Worm (Caenorhabditis elegans) whole organism, L4 larva: ENCODE results near the gene samt-1.
A peak's percentile ranks its signal among the peaks of the same experiment; 100 is the strongest.

Experiments
- D1046.2 ChIP-seq: fragments of 200-800 bp; sonication (Bioruptor generic); IDR thresholded peaks from 2 replicates; pipeline ENCODE4 v1.3.6; 2022; ENCODE audit warnings: missing genetic modification characterization, missing compliant biosample characterization
- R02D3.7 ChIP-seq: fragments of 150-350 bp; sonication (generic microtip); optimal IDR thresholded peaks from 3 replicates; lab custom pipeline; 2014; ENCODE audit warnings: missing biosample characterization, missing genetic modification characterization
- T20F7.1 ChIP-seq: fragments of 200-800 bp; sonication (Bioruptor generic); optimal IDR thresholded peaks from 2 replicates; lab custom pipeline; 2018; ENCODE audit warnings: mild to moderate bottlenecking, missing genetic modification characterization, missing compliant biosample characterization
- Y105C5A.15 ChIP-seq: fragments of 200-800 bp; sonication (Bioruptor generic); IDR thresholded peaks from 2 replicates; pipeline ENCODE4 v1.3.6; 2022; ENCODE audit warnings: missing genetic modification characterization, missing compliant biosample characterization
- Y48G9A.11 ChIP-seq: fragments of 200-800 bp; sonication (Bioruptor generic); IDR thresholded peaks from 2 replicates; pipeline ENCODE4 v1.3.6; 2022; ENCODE audit warnings: missing genetic modification reagents, missing genetic modification characterization, missing compliant biosample characterization
- Y5F2A.4 ChIP-seq: fragments of 200-800 bp; sonication (Bioruptor generic); optimal IDR thresholded peaks from 2 replicates; lab custom pipeline; 2018; ENCODE audit warnings: mild to moderate bottlenecking, missing genetic modification characterization, missing compliant biosample characterization
- aly-2 ChIP-seq: sonication (generic microtip); optimal IDR thresholded peaks from 2 replicates; lab custom pipeline; 2018; ENCODE audit warnings: missing biosample characterization, missing genetic modification characterization
- attf-4 ChIP-seq: sonication (generic microtip); optimal IDR thresholded peaks from 3 replicates; lab custom pipeline; 2017; ENCODE audit warnings: missing biosample characterization, missing genetic modification characterization
- ceh-20 ChIP-seq: fragments of 200-800 bp; sonication (Bioruptor generic); IDR thresholded peaks from 2 replicates; pipeline ENCODE4 v1.3.6; 2022; ENCODE audit warnings: missing genetic modification reagents, missing genetic modification characterization, missing compliant biosample characterization
- ceh-32 ChIP-seq: sonication (generic microtip); optimal IDR thresholded peaks from 2 replicates; lab custom pipeline; 2016; ENCODE audit warnings: mild to moderate bottlenecking, missing genetic modification characterization, missing compliant biosample characterization; ENCODE audit not compliant: poor library complexity
- cey-2 ChIP-seq: sonication (generic microtip); optimal IDR thresholded peaks from 3 replicates; lab custom pipeline; 2017; ENCODE audit warnings: missing genetic modification characterization, mild to moderate bottlenecking, missing compliant biosample characterization, antibody characterized with exemption, borderline replicate concordance; ENCODE audit not compliant: insufficient read depth
- daf-16 ChIP-seq, 3 experiments: sonication (generic microtip); optimal IDR thresholded peaks; 2 replicates each; lab custom pipeline; 2016 to 2017; ENCODE audit warnings: missing genetic modification characterization in 3 of 3, missing genetic modification reagents in 3 of 3, mild to moderate bottlenecking in 2 of 3, missing compliant biosample characterization in 2 of 3, missing biosample characterization in 1 of 3, moderate library complexity in 1 of 3
- daf-19 ChIP-seq: fragments of 200-800 bp; sonication (Bioruptor generic); conservative IDR thresholded peaks from 2 replicates; pipeline ENCODE4 v1.3.6; 2022; ENCODE audit warnings: missing genetic modification characterization, missing compliant biosample characterization
- dmd-8 ChIP-seq: fragments of 200-800 bp; sonication (Bioruptor generic); IDR thresholded peaks from 2 replicates; pipeline ENCODE4 v1.3.6; 2022; ENCODE audit warnings: missing genetic modification characterization, missing compliant biosample characterization
- dmd-9 ChIP-seq: fragments of 200-800 bp; sonication (Bioruptor generic); IDR thresholded peaks from 2 replicates; pipeline ENCODE4 v1.3.6; 2022; ENCODE audit warnings: missing genetic modification reagents, missing genetic modification characterization, missing compliant biosample characterization
- dpl-1 ChIP-seq: fragments of 150-350 bp; optimal IDR thresholded peaks from 2 replicates; lab custom pipeline; 2014; ENCODE audit warnings: missing biosample characterization, missing genetic modification reagents, missing genetic modification characterization
- dve-1 ChIP-seq: sonication (generic microtip); optimal IDR thresholded peaks from 2 replicates; lab custom pipeline; 2017; ENCODE audit warnings: antibody characterized with exemption, mild to moderate bottlenecking, missing genetic modification characterization, missing compliant biosample characterization; ENCODE audit not compliant: insufficient read depth
- egl-27 ChIP-seq: sonication (generic microtip); optimal IDR thresholded peaks from 3 replicates; lab custom pipeline; 2017; ENCODE audit warnings: missing biosample characterization, missing genetic modification reagents, missing genetic modification characterization
- egl-43 ChIP-seq: fragments of 200-800 bp; sonication (Bioruptor generic); IDR thresholded peaks from 2 replicates; pipeline ENCODE4 v1.3.6; 2022; ENCODE audit warnings: missing genetic modification reagents, missing genetic modification characterization, missing compliant biosample characterization
- fkh-10 ChIP-seq: fragments of 150-350 bp; optimal IDR thresholded peaks from 2 replicates; lab custom pipeline; 2014; ENCODE audit warnings: missing biosample characterization, missing genetic modification reagents, missing genetic modification characterization
- fos-1 ChIP-seq: fragments of 150-350 bp; optimal IDR thresholded peaks from 2 replicates; lab custom pipeline; 2014; ENCODE audit warnings: missing biosample characterization, missing genetic modification characterization
- gei-8 ChIP-seq: fragments of 200-800 bp; sonication (Bioruptor generic); optimal IDR thresholded peaks from 2 replicates; lab custom pipeline; 2018; ENCODE audit warnings: mild to moderate bottlenecking, missing genetic modification characterization, missing compliant biosample characterization
- lin-15B ChIP-seq: fragments of 150-350 bp; sonication (generic microtip); optimal IDR thresholded peaks from 3 replicates; lab custom pipeline; 2014; ENCODE audit warnings: missing biosample characterization, missing genetic modification characterization
- lir-3 ChIP-seq: sonication (generic microtip); optimal IDR thresholded peaks from 2 replicates; lab custom pipeline; 2016; ENCODE audit warnings: mild to moderate bottlenecking, missing genetic modification characterization, missing compliant biosample characterization
- lsy-2 ChIP-seq, 2 experiments: fragments of 150-350 bp in 1 of 2; sonication (generic microtip) in 1 of 2; optimal IDR thresholded peaks; 2 replicates each; lab custom pipeline; 2014 to 2017; ENCODE audit warnings: missing biosample characterization in 2 of 2, missing genetic modification characterization in 2 of 2
- madf-9 ChIP-seq: fragments of 200-800 bp; sonication (Bioruptor generic); conservative IDR thresholded peaks from 2 replicates; pipeline ENCODE4 v1.3.6; 2022; ENCODE audit warnings: missing genetic modification reagents, missing genetic modification characterization, missing compliant biosample characterization
- mdl-1 ChIP-seq, 2 experiments: fragments of 150-350 bp in 1 of 2; sonication (generic microtip) in 1 of 2; optimal IDR thresholded peaks; 2 replicates each; lab custom pipeline; 2014 to 2017; ENCODE audit warnings: missing biosample characterization in 2 of 2, missing genetic modification characterization in 2 of 2
- mdt-29 ChIP-seq: fragments of 200-800 bp; sonication (Bioruptor generic); IDR thresholded peaks from 2 replicates; pipeline ENCODE4 v1.3.6; 2022; ENCODE audit warnings: missing genetic modification reagents, missing genetic modification characterization, missing compliant biosample characterization
- mep-1 ChIP-seq: fragments of 150-350 bp; sonication (generic microtip); optimal IDR thresholded peaks from 3 replicates; lab custom pipeline; 2014; ENCODE audit warnings: missing biosample characterization, missing genetic modification characterization
- mxl-2 ChIP-seq: fragments of 200-800 bp; sonication (Bioruptor generic); conservative IDR thresholded peaks from 2 replicates; pipeline ENCODE4 v1.3.6; 2022; ENCODE audit warnings: missing genetic modification reagents, missing genetic modification characterization, missing compliant biosample characterization
- mxl-3 ChIP-seq: fragments of 200-800 bp; sonication (Bioruptor generic); optimal IDR thresholded peaks from 2 replicates; lab custom pipeline; 2018; ENCODE audit warnings: mild to moderate bottlenecking, missing genetic modification characterization, missing compliant biosample characterization
- nhr-102 ChIP-seq: sonication (generic microtip); optimal IDR thresholded peaks from 2 replicates; lab custom pipeline; 2016; ENCODE audit warnings: mild to moderate bottlenecking, missing genetic modification characterization, moderate library complexity, missing compliant biosample characterization
- nhr-237 ChIP-seq: sonication (generic microtip); optimal IDR thresholded peaks from 2 replicates; lab custom pipeline; 2017; ENCODE audit warnings: missing biosample characterization, missing genetic modification characterization
- nhr-41 ChIP-seq: fragments of 200-800 bp; sonication (Bioruptor generic); IDR thresholded peaks from 2 replicates; pipeline ENCODE4 v1.3.6; 2022; ENCODE audit warnings: missing genetic modification reagents, missing genetic modification characterization, missing compliant biosample characterization
- nhr-42 ChIP-seq: fragments of 200-800 bp; sonication (Bioruptor generic); IDR thresholded peaks from 2 replicates; pipeline ENCODE4 v1.3.6; 2022; ENCODE audit warnings: missing genetic modification characterization, missing compliant biosample characterization
- nhr-76 ChIP-seq: fragments of 150-350 bp; optimal IDR thresholded peaks from 2 replicates; lab custom pipeline; 2014; ENCODE audit warnings: missing biosample characterization, missing genetic modification characterization
- nhr-77 ChIP-seq: fragments of 150-350 bp; optimal IDR thresholded peaks from 2 replicates; lab custom pipeline; 2014; ENCODE audit warnings: missing biosample characterization, missing genetic modification characterization
- php-3 ChIP-seq: fragments of 200-800 bp; sonication (Bioruptor generic); IDR thresholded peaks from 2 replicates; pipeline ENCODE4 v1.3.6; 2022; ENCODE audit warnings: missing genetic modification reagents, missing genetic modification characterization, missing compliant biosample characterization
- saeg-2 ChIP-seq: fragments of 200-800 bp; sonication (Bioruptor generic); IDR thresholded peaks from 2 replicates; pipeline ENCODE4 v1.3.6; 2022; ENCODE audit warnings: missing genetic modification reagents, missing genetic modification characterization, missing compliant biosample characterization
- skn-1 ChIP-seq: fragments of 150-350 bp; optimal IDR thresholded peaks from 2 replicates; lab custom pipeline; 2014; ENCODE audit warnings: missing biosample characterization, missing genetic modification characterization
- snpc-4 ChIP-seq: fragments of 150-350 bp; optimal IDR thresholded peaks from 2 replicates; lab custom pipeline; 2014; ENCODE audit warnings: missing biosample characterization, missing genetic modification characterization
- spr-1 ChIP-seq: sonication (generic microtip); optimal IDR thresholded peaks from 2 replicates; lab custom pipeline; 2016; ENCODE audit warnings: mild to moderate bottlenecking, missing genetic modification characterization, missing compliant biosample characterization
- unc-130 ChIP-seq: sonication (generic microtip); optimal IDR thresholded peaks from 2 replicates; lab custom pipeline; 2016; ENCODE audit warnings: missing genetic modification reagents, missing genetic modification characterization, missing compliant biosample characterization
- unc-62 ChIP-seq, 3 experiments: fragments of 150-350 bp in 1 of 3; sonication (generic microtip); optimal IDR thresholded peaks in 2 of 3; peaks in 1 of 3; 1 replicate in 1 of 3; 2 replicates in 2 of 3; lab custom pipeline; 2014 to 2017; ENCODE audit warnings: missing biosample characterization in 3 of 3, missing genetic modification characterization in 3 of 3, missing genetic modification reagents in 3 of 3, missing genotype in 1 of 3
- zfp-3 ChIP-seq: fragments of 200-800 bp; sonication (Bioruptor generic); conservative IDR thresholded peaks from 2 replicates; pipeline ENCODE4 v1.3.6; 2022; ENCODE audit warnings: missing genetic modification reagents, missing genetic modification characterization, missing compliant biosample characterization
- zip-11 ChIP-seq: fragments of 200-800 bp; sonication (Bioruptor generic); IDR thresholded peaks from 2 replicates; pipeline ENCODE4 v1.3.6; 2022; ENCODE audit warnings: missing genetic modification characterization, missing compliant biosample characterization
- zip-2 ChIP-seq: fragments of 150-350 bp; optimal IDR thresholded peaks from 2 replicates; lab custom pipeline; 2014; ENCODE audit warnings: missing biosample characterization, missing genetic modification characterization
- ztf-11 ChIP-seq: fragments of 150-350 bp; optimal IDR thresholded peaks from 2 replicates; lab custom pipeline; 2014; ENCODE audit warnings: missing biosample characterization, missing genetic modification characterization
- ztf-7 ChIP-seq: fragments of 150-350 bp; optimal IDR thresholded peaks from 2 replicates; lab custom pipeline; 2014; ENCODE audit warnings: missing biosample characterization, missing genetic modification characterization

Gene samt-1

ce11 chrIV:2925591-2925990 is 5.6 kb upstream of the samt-1 start, which contains the start of gene ubc-13:
Gene ubc-13, minus strand, starts transcription at chrIV:2925691.
- TF ChIP-seq egl-43 (0 out of 2 replicates have a peak, but pooled peaks have one; percentile 18), mdl-1 (tag; optimal IDR thresholded peaks at IDR 0.05; lab: Kevin White, UChicago) (no peak)
- TF ChIP-seq, all 104 proteins: peak for 1

- peak; percentile 66 for TF ChIP-seq mep-1
- TF ChIP-seq lin-15B (tag; lab: Kevin White, UChicago), result no peak
- no peak for TF ChIP-seq ztf-11
- no peak for TF ChIP-seq nhr-42 (GFP tag; lab: Robert Waterston, UW)
- peak in 1 of 2 experiments; percentile 87 for TF ChIP-seq lsy-2 (tag; optimal IDR thresholded peaks at IDR 0.05; lab: Kevin White, UChicago)
- TF ChIP-seq skn-1 (tag; lab: Kevin White, UChicago), result no peak
- no peak for TF ChIP-seq D1046.2 (GFP tag; lab: Robert Waterston, UW)
- no peak for TF ChIP-seq php-3
- TF ChIP-seq snpc-4, result no peak
- no peak for TF ChIP-seq nhr-237 (tag; lab: Kevin White, UChicago)
- no peak for TF ChIP-seq daf-16 (GFP tag; optimal IDR thresholded peaks at IDR 0.05; lab: Kevin White, UChicago)
- peak; percentile 57 for TF ChIP-seq daf-16 (tag; optimal IDR thresholded peaks at IDR 0.05; lab: Kevin White, UChicago)
- no peak for TF ChIP-seq R02D3.7 (tag; lab: Kevin White, UChicago)
- no peak for TF ChIP-seq nhr-76
- TF ChIP-seq daf-19 (GFP tag; lab: Robert Waterston, UW), result no peak
- TF ChIP-seq ceh-32 (tag; lab: Kevin White, UChicago), result no peak
- TF ChIP-seq Y105C5A.15 (GFP tag; lab: Robert Waterston, UW), result no peak
- TF ChIP-seq dpl-1 (GFP tag; lab: Kevin White, UChicago), result peak; percentile 69
- TF ChIP-seq zip-2 (tag; lab: Kevin White, UChicago), result no peak
- no peak for TF ChIP-seq madf-9 (GFP tag; lab: Robert Waterston, UW)
- TF ChIP-seq lir-3 (tag; lab: Kevin White, UChicago), result no peak
- TF ChIP-seq ztf-7 (tag; lab: Kevin White, UChicago), result peak; percentile 56
- TF ChIP-seq zip-11 (GFP tag; lab: Robert Waterston, UW), result no peak
- no peak for TF ChIP-seq egl-43
- TF ChIP-seq Y48G9A.11 (GFP tag; lab: Robert Waterston, UW), result no peak
- peak; percentile 13 for TF ChIP-seq nhr-102 (tag; lab: Kevin White, UChicago)
- no peak for TF ChIP-seq egl-27
- TF ChIP-seq attf-4 (tag; lab: Kevin White, UChicago), result no peak
- TF ChIP-seq cey-2 (tag; lab: Kevin White, UChicago), result no peak
- no peak for TF ChIP-seq T20F7.1 (GFP tag; lab: Kevin White, UChicago)
- no peak for TF ChIP-seq saeg-2
- TF ChIP-seq dmd-8, result no peak
- TF ChIP-seq dve-1 (tag; lab: Kevin White, UChicago), result peak; percentile 77
- no peak for TF ChIP-seq fkh-10
- peak; percentile 3 for TF ChIP-seq spr-1 (tag; lab: Kevin White, UChicago)
- TF ChIP-seq mxl-3 (GFP tag; lab: Kevin White, UChicago), result no peak
- TF ChIP-seq Y5F2A.4, result no peak
- no peak for TF ChIP-seq unc-62 (GFP tag; optimal IDR thresholded peaks at IDR 0.05 in 1 of 2; lab: Kevin White, UChicago)
- no peak for TF ChIP-seq unc-62 (tag; optimal IDR thresholded peaks at IDR 0.05; lab: Kevin White, UChicago)
- no peak for TF ChIP-seq dmd-9
- peak; percentile 5 for TF ChIP-seq nhr-77
- TF ChIP-seq mxl-2 (GFP tag; lab: Robert Waterston, UW), result no peak
- TF ChIP-seq mdt-29 (GFP tag; lab: Robert Waterston, UW), result no peak
- TF ChIP-seq aly-2 (tag; lab: Kevin White, UChicago), result no peak
- TF ChIP-seq ceh-20, result no peak
- TF ChIP-seq nhr-41, result no peak
- no peak for TF ChIP-seq zfp-3
- no peak for TF ChIP-seq gei-8 (GFP tag; lab: Kevin White, UChicago)
- no peak for TF ChIP-seq unc-130 (GFP tag; lab: Kevin White, UChicago)
- no peak for TF ChIP-seq fos-1 (tag; lab: Kevin White, UChicago)
These were observed 2.8 kb upstream of the samt-1 start, which contains the start of gene manf-1 for ce11 chrIV:2928409-2928808. Gene manf-1, minus strand, starts transcription at chrIV:2928421.
